Fruit fly (Drosophila melanogaster) ovary, adult (tissue): ENCODE results near the gene msl-2.

Source experiments
- CG17801 ChIP-seq: fragments of 200-800 bp; optimal IDR thresholded peaks from 2 replicates; lab custom pipeline; 2019; ENCODE audit warnings: missing biosample characterization, mild to moderate bottlenecking, missing genetic modification characterization, moderate library complexity; ENCODE audit not compliant: partially characterized antibody

Gene msl-2

DNA sequence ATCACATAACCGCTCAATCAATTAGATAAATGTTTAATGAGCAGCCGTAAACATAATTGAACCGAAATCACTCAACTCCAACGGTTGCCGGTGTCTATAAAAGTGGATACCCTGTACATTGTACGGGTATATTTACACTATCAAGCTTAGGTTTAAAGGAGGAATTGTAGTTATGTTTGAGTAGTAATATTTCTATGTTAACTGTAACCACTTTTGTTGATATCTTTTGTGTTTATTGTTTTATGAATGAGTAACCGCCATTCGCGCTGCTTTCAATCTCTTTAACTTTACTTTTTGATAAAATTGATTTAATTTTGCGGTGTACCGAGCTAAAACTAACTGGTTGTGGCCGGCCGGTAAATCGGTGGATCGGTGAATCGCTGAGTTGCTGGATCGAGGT is 16.1 kb upstream of the msl-2 start:
- no peak for TF ChIP-seq CG17801 (GFP tag; lab: Kevin White, UChicago)

DNA sequence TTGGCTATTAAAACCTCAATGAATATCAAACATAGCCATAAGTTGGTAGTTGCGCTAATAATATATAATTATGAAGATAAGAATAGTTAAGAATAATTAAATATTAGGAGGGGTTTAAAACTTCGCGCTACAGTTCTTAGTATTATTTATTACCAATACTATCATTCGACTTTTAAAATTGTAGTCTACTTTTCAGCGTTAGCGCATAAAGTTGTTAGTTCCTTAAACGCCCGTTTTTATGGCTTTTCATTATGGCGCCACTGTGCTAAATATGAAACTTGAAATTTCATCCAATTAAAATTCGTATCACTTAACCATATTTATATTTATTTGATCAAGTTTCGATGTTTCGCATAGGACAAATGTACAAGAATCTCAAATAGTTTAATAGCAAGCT is 14.5 kb upstream of the msl-2 start:
- TF ChIP-seq CG17801 (GFP tag; lab: Kevin White, UChicago): no peak

DNA sequence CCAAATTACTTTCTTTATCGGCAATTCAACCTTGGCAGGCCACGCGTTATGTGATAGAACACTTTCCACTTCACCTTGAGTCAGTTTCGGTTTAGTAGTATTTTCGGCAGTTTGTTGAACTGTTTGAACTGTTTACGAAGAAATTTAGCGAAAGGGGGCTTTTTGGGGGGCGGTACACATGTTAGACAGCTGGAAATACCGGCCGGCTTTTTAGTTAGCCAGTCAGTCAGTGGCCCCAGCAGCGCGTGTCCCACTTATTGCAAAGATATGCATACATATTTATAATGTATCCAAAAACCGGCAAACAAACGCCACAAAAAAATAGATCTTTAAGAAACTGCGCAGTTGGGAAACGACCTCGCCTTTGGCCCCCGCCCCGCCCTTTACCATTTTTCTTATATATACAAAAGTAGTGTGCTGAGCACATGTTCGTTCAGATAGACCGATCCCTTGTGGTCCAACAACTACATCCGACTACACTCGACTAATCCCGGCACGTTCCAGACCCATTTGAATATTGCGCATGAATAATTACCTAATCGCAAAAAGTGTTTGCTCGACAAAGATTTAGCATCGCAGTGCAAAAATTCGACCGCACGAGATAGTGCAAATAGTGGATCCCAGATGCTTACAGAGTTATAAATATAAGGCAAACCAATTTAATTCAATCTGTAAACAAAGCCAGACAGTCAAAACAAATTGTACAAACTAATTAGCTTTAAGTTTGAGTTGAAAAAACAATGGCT is 14.0 kb upstream of the msl-2 start:
- TF ChIP-seq CG17801 (GFP tag; lab: Kevin White, UChicago): no peak

DNA sequence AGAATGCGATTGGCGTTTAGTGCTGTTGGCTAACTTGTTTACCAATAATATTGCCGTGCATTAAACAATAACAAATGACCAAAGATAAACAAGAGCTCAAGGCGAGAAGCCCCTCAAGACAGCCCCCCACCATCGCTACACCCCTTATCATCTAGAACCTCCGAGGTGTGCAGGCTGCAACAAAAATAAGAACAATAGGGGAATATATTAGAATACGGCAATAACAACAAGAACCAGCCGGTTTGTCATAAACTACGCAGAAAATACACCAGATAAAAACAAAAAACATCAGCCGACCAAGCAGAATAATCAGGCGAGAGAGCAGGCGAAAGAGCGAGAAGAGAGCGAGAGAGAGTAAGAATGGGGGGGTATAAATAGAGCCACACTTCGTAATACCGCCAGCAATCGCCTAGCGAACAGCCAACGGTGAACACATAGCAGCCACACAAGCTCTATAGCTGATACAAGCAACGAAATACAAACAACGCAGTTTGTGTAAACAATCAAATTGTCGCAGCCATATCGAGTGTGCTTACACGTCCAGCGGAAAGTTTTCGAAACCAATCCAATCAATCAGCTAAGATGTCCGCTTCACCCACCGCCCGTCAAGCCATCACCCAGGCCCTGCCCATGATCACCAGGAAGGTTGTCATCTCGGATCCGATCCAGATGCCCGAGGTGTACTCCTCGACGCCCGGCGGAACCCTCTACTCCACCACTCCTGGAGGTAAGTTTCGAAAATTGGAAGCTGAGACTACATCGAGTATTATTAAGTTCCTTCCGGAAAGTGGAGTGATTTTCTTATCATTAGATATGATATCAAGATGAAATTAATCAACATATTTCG is 12.3 kb upstream of the msl-2 start, which contains the start of gene Thor:
TSS of gene Thor (plus strand) at position 401 of the 847 bp plus-strand sequence.
- TF ChIP-seq CG17801 (GFP tag; lab: Kevin White, UChicago): peak; percentile 75

DNA sequence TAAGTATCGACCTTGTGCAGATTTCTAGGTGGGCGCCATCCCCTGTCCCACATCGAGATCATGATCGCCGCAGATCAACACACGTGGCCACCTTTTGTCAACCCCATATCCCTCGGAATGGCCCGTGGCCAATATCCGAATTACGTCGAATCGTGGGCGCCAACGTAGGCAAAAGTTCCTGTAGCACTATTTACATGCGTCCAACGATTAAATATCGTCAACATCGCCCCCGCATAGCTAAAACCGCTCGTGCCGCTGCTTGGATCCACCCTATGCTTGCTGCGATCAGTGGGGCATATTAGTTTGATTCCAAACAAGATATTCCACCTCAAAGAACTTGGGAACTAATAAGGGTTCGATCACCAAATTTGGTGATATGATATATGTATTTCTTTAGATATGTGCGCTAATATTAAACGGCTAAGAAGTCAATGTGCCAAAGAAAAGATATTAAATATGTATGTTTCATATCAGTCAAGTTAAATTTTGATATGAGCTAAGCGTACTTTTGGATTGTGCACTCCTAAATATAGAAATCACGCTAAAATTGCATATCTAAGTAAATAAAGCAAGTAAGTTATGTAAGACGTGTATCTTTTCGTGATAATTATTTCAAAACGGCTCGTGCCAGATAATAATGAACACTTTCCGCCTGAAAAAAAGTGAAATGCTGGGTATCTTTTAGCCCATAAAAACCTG is 11.3 kb upstream of the msl-2 start:
- TF ChIP-seq CG17801 (GFP tag; lab: Kevin White, UChicago): peak; percentile 5

dm6 chr2L:3476399-3477056 is 10.6 kb upstream of the msl-2 start:
- no peak for TF ChIP-seq CG17801 (GFP tag; lab: Kevin White, UChicago)

DNA sequence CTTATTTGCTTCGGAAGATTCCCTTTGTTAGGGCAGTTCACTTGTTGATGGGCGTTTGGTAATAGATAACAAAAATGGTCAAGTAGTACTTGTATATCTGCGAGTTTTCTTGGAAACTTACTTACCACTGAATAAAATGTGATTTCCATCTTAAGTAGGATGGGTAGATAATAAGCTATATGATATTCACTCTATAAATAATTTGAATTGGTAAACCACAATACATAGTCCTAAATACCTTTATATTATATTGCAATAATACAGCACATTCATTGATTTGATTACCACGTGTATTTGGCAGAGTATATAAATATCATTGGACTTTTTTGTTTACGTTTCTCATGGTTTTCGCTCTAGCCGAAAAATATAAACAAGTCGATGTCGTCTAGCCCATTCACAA is 10.0 kb upstream of the msl-2 start:
- TF ChIP-seq CG17801 (GFP tag; lab: Kevin White, UChicago): peak; percentile 8

DNA sequence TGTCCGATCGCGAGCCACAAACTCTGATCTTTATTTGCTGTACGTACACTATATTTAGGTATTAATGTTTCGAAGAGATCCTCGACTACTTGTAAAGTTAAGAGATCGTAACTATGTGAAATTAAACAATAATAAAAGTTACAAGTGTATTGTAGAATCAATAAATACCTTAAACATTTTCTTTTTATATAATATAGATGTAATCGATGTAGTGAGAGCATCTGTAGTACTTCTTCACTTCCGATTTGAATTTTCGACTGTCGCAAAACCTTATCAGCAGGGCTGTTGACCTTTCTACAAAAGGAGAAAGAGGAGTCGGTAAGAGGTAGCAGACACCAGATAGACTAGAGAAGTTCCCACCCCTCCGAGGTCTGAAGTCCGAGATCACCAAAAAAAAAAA is 9.3 kb upstream of the msl-2 start:
- TF ChIP-seq CG17801 (GFP tag; lab: Kevin White, UChicago): no peak

- no peak for TF ChIP-seq CG17801 (GFP tag; lab: Kevin White, UChicago)
These were observed 6.3 kb upstream of the msl-2 start, which contains the start of gene Pgant4 for dm6 chr2L:3472242-3472641. Pgant4 (plus strand) TSS chr2L:3472603.

- no peak for TF ChIP-seq CG17801 (GFP tag; lab: Kevin White, UChicago)
These were observed 4.0 kb upstream of the msl-2 start, which contains the start of the genes Pif1 and CG31776 for dm6 chr2L:3469869-3470268. Pif1 (minus strand) TSS chr2L:3470004. CG31776 (plus strand) TSS chr2L:3470182.

dm6 chr2L:3466846-3467245 is 934 bp upstream of the msl-2 start:
- no peak for TF ChIP-seq CG17801 (GFP tag; lab: Kevin White, UChicago)

DNA sequence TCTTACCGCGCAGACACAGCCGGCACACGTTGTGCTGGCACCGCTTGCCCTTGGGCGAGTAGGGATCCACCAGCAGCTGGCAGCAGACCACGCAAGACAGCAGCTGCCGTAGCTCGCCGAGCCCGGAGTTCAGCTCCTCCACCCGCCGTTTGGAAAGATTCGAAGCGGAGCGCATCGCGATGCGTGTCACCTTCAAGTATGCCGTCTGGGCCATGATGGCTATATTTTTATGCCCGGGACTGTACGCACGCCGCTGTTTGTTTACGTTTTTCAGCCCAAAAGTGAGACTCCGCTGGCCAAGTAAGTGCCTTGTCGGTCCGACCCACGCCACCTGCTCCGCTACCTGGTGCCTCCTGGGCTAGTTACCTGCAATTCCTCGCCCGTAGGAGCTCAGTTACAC is 486 bp downstream of the msl-2 start:
- no peak for TF ChIP-seq CG17801 (GFP tag; lab: Kevin White, UChicago)

DNA sequence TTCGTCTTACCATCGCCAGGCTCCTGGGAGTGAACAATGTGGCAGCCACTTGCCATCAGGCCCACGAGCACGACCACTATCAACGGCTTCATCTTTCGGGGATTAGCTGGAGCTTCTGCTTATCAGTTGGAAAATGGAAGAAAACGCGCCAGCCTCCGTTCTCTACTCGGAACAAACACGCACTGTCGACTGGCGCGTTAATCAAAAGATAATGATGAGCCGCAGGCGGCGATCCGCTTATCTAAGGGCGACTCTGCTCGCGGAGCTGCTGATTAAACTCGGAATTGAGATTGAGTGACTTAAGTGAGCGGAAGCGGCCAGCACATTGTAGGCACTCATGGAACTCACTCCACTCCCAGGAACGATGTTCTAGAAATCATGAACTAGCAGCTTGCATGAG is 4.2 kb downstream of the msl-2 start, which contains the start of gene CG3246:
TSS of gene CG3246 (minus strand) at position 193 of the 400 bp plus-strand sequence.
- TF ChIP-seq CG17801 (GFP tag; lab: Kevin White, UChicago): no peak

DNA sequence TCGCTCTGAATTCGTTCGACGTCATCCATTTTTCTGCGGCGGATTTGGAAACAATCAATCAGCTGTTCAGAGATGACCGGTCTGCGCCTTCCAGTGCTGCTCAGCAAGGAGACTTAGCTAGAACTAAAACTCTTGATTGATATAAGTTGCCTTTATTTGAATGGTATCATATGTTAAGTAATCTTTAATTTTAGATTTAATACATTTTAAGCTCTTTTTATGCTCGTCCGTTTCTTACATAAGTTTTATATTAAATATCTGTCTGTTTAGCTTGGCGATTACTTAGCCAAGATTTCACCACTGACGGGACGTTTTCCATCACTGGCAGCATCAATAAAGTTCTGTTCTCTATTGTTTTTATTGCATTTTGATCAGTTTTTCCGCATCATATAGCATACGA is 8.9 kb downstream of the msl-2 start, which contains the start of the genes Cog3 and Sec5:
TSS of gene Cog3 (minus strand) at position 58 of the 400 bp plus-strand sequence.
TSS of gene Sec5 (plus strand) at position 296 of the 400 bp plus-strand sequence.
- peak; percentile 55 for TF ChIP-seq CG17801 (GFP tag; lab: Kevin White, UChicago)
